Worm (Caenorhabditis elegans) whole organism, early embryonic: ENCODE data around the gene pbo-5.

Experiments used
- B0310.2 ChIP-seq: sonication (generic microtip); optimal IDR thresholded peaks from 2 replicates; lab custom pipeline; 2016; ENCODE audit warnings: mild to moderate bottlenecking, missing genetic modification characterization, missing compliant biosample characterization
- F13C5.2 ChIP-seq: sonication (generic microtip); optimal IDR thresholded peaks from 2 replicates; lab custom pipeline; 2017; ENCODE audit warnings: mild to moderate bottlenecking, missing genetic modification characterization, inconsistent platforms, missing compliant biosample characterization
- aly-1 ChIP-seq: sonication (generic microtip); optimal IDR thresholded peaks from 2 replicates; lab custom pipeline; 2016; ENCODE audit warnings: missing genetic modification characterization, missing compliant biosample characterization
- ama-1 ChIP-seq: fragments of 150-350 bp; optimal IDR thresholded peaks from 2 replicates; lab custom pipeline; 2014
- ceh-13 ChIP-seq: fragments of 200-800 bp; sonication (Bioruptor generic); optimal IDR thresholded peaks from 2 replicates; lab custom pipeline; 2018; ENCODE audit warnings: mild to moderate bottlenecking, missing genetic modification characterization, missing compliant biosample characterization
- ceh-36 ChIP-seq: sonication (generic microtip); optimal IDR thresholded peaks from 2 replicates; lab custom pipeline; 2016; ENCODE audit warnings: missing genetic modification characterization, inconsistent platforms, missing compliant biosample characterization
- ets-7 ChIP-seq: sonication (generic microtip); optimal IDR thresholded peaks from 2 replicates; lab custom pipeline; 2016; ENCODE audit warnings: missing genotype, missing genetic modification characterization, missing compliant biosample characterization
- flt-1 ChIP-seq: fragments of 200-800 bp; sonication (Bioruptor generic); IDR thresholded peaks from 2 replicates; pipeline ENCODE4 v1.3.6; 2022; ENCODE audit warnings: missing genetic modification characterization, missing compliant biosample characterization
- hmbx-1 ChIP-seq: sonication (generic microtip); optimal IDR thresholded peaks from 2 replicates; lab custom pipeline; 2016; ENCODE audit warnings: mild to moderate bottlenecking, missing genetic modification characterization, missing compliant biosample characterization
- hmg-4 ChIP-seq: fragments of 200-800 bp; sonication (Bioruptor generic); optimal IDR thresholded peaks from 2 replicates; lab custom pipeline; 2018; ENCODE audit warnings: mild to moderate bottlenecking, missing genetic modification characterization, missing compliant biosample characterization
- hnd-1 ChIP-seq: sonication (generic microtip); optimal IDR thresholded peaks from 2 replicates; lab custom pipeline; 2016; ENCODE audit warnings: missing genetic modification characterization, missing compliant biosample characterization
- pes-1 ChIP-seq: fragments of 200-800 bp; sonication (Bioruptor generic); IDR thresholded peaks from 2 replicates; pipeline ENCODE4 v1.3.6; 2022; ENCODE audit warnings: missing genetic modification reagents, missing genetic modification characterization, missing compliant biosample characterization
- scrt-1 ChIP-seq: fragments of 200-800 bp; sonication (Bioruptor generic); IDR thresholded peaks from 2 replicates; pipeline ENCODE4 v1.3.6; 2022; ENCODE audit warnings: missing genetic modification characterization, missing compliant biosample characterization
- sea-1 ChIP-seq: fragments of 200-800 bp; sonication (Bioruptor generic); conservative IDR thresholded peaks from 2 replicates; pipeline ENCODE4 v1.3.6; 2022; ENCODE audit warnings: missing genetic modification characterization, missing compliant biosample characterization
- tbx-11 ChIP-seq: fragments of 200-800 bp; sonication (Bioruptor generic); IDR thresholded peaks from 2 replicates; pipeline ENCODE4 v1.3.6; 2022; ENCODE audit warnings: missing genetic modification characterization, missing compliant biosample characterization
- tbx-37 ChIP-seq: fragments of 200-800 bp; sonication (Bioruptor generic); conservative IDR thresholded peaks from 2 replicates; pipeline ENCODE4 v1.3.6; 2022; ENCODE audit warnings: missing genetic modification reagents, missing genetic modification characterization, missing compliant biosample characterization
- tra-4 ChIP-seq: sonication (generic microtip); optimal IDR thresholded peaks from 2 replicates; lab custom pipeline; 2017; ENCODE audit warnings: missing genetic modification characterization, missing compliant biosample characterization

Gene pbo-5

DNA sequence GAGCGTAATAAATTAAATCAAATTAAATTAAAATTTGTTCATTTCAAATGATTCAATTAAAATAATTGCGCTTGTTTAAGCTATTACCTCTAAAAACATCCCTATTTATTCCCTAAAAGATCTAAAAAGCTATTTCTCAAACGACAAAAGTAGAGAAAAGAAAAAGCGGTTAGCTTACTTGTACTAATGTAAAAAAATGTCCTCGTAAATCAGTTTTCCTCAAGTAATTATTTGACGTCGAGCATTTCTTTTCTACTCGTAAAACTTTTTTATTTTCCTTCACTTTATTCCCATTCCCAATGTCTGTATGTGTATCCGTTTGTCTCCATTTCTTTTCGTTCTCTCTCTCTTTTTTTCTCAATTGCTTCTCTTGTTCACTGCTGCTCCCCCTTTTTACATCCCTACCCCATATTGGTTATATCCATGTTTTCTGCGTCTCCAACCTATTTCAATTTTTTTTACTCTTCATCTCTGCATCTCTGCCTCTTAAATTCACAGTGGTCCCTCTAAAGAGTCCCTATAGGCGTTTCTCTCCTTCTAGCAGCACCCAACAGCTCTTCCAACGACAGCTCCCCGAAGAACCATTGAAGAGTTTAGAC, 36.1 kb upstream of the pbo-5 start, which contains the start of gene unc-80:
unc-80 (plus strand) TSS at position 533 of the 599 bp plus-strand sequence.
- no peak for TF ChIP-seq F13C5.2 (tag; lab: Kevin White, UChicago)
- no peak for TF ChIP-seq tbx-37 (GFP tag; lab: Robert Waterston, UW)
- no peak for TF ChIP-seq B0310.2 (tag; lab: Kevin White, UChicago)
- TF ChIP-seq hmg-4 (GFP tag; lab: Kevin White, UChicago) = no peak
- no peak for TF ChIP-seq ceh-13 (GFP tag; lab: Kevin White, UChicago)
- no peak for TF ChIP-seq aly-1 (tag; lab: Kevin White, UChicago)
- no peak for TF ChIP-seq hmbx-1
- TF ChIP-seq tbx-11 (GFP tag; lab: Robert Waterston, UW) = no peak
- TF ChIP-seq scrt-1 (GFP tag; lab: Robert Waterston, UW) = no peak
- no peak for TF ChIP-seq ets-7
- no peak for TF ChIP-seq hnd-1 (tag; lab: Kevin White, UChicago)
- TF ChIP-seq ama-1 = no peak
- no peak for TF ChIP-seq flt-1 (GFP tag; lab: Robert Waterston, UW)

DNA sequence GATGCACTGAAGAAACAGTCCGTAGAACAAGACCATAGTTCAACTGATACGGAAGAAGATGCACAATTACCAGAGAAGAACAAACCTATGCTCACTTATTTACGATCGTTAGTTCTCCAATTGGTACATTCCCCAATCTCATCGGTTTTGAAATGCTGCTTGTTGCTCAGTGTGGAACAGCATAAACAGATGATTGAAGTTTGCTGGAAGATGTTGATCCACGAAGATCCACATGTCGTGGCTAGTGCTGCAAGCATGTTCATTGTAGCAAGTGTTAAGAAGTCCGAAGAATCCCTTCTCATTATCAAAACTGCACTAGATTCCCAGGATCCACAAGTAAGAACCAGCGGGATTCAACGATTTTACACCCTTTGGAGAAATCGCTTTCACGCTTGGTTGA, 23.4 kb upstream of the pbo-5 start:
- TF ChIP-seq ceh-36 (tag; lab: Kevin White, UChicago) = no peak
- TF ChIP-seq tbx-11 (GFP tag; lab: Robert Waterston, UW) = no peak
- no peak for TF ChIP-seq F13C5.2 (tag; lab: Kevin White, UChicago)
- no peak for TF ChIP-seq ama-1
- no peak for TF ChIP-seq hnd-1 (tag; lab: Kevin White, UChicago)
- TF ChIP-seq scrt-1 (GFP tag; lab: Robert Waterston, UW) = no peak
- no peak for TF ChIP-seq pes-1 (GFP tag; lab: Robert Waterston, UW)
- no peak for TF ChIP-seq tra-4 (tag; lab: Kevin White, UChicago)
- no peak for TF ChIP-seq ets-7
- TF ChIP-seq flt-1 (GFP tag; lab: Robert Waterston, UW) = no peak
- TF ChIP-seq B0310.2 (tag; lab: Kevin White, UChicago) = no peak
- no peak for TF ChIP-seq aly-1 (tag; lab: Kevin White, UChicago)
- TF ChIP-seq hmg-4 (GFP tag; lab: Kevin White, UChicago) = no peak
- no peak for TF ChIP-seq sea-1 (GFP tag; lab: Robert Waterston, UW)

DNA sequence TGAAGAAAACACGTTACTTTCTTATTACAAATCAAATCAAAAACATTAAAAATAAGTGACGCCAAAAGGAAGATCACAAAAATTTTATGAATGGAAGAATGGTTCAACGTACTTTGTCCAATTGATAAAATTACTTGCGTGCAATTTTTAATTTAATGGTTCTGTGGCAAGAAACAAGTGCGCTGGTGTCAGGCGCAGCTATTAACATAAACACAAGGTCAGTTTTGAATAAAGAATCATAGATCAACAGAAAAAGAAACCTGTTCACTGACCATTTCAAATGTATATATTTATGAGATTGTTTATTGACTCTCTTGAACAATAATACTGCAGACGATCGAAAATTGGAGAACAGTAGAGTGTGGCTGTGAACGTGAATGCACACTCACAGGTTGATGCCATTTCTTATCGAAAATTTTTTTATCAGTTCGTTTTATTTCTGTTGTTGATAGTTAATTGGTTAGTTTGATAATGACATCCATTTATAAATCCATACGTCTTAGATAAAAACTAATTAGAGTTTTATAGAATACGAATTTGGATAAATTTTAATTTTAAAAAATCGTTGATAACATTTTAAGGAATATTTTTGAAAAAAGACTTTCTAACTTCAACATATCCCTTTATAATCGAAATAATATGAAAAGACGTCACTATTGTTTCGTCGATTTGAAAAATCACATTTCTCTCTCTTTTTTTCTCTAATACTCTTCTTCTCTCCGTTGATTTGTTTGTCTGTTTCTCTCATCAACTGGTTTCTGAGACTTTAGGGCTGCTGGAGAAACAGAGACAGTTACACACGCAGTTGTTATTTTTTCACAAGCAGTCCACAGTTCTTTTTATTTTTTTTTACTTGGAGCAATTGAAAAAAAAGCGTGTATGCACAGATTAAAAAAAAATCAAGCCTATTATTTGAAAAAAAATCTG, 11.9 kb upstream of the pbo-5 start, which contains the start of gene amx-3:
amx-3 (minus strand) TSS at position 548 of the 927 bp plus-strand sequence.
- TF ChIP-seq tbx-11 (GFP tag; lab: Robert Waterston, UW) (no peak), tra-4 (tag; lab: Kevin White, UChicago) (no peak), hmbx-1 (no peak), hmg-4 (GFP tag; lab: Kevin White, UChicago) (no peak), B0310.2 (tag; lab: Kevin White, UChicago) (no peak), hnd-1 (tag; lab: Kevin White, UChicago) (no peak), scrt-1 (GFP tag; lab: Robert Waterston, UW) (no peak)

DNA sequence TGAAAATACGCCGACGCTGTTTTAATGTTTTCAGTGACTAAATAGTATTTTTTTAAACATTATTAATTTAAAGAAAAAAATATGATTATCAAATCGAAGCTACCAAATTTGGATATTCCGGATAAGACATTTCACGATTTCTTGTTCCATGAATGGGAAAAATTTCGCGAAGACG, 11.3 kb upstream of the pbo-5 start, which contains the start of gene acs-12:
acs-12 (plus strand) TSS at position 76 of the 175 bp plus-strand sequence.
- TF ChIP-seq hmbx-1 = no peak
- TF ChIP-seq hnd-1 (tag; lab: Kevin White, UChicago) = no peak
- no peak for TF ChIP-seq hmg-4 (GFP tag; lab: Kevin White, UChicago)

DNA sequence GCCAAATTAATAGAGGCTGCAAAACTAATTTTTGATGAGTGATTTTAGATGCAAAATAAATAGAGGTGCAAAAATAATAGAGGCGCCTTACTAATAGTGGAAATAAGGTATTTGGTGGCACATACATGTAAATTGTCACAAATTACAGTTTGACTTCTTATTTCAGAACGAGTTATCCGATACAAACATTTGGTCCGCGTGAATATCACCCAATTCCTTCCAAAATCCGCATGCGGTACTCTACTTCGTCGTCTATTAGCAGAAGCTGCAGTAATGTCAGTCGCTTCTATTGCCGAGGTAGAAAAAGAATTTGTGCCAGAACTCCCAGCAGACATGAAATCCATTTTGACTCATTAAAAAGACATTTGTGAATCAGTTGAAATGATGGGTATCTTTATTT, 8.3 kb upstream of the pbo-5 start:
- TF ChIP-seq pes-1 (GFP tag; lab: Robert Waterston, UW) (no peak), hnd-1 (tag; lab: Kevin White, UChicago) (no peak), hmbx-1 (no peak), sea-1 (GFP tag; lab: Robert Waterston, UW) (no peak), F13C5.2 (tag; lab: Kevin White, UChicago) (no peak), ets-7 (no peak), flt-1 (GFP tag; lab: Robert Waterston, UW) (no peak), ama-1 (no peak), hmg-4 (GFP tag; lab: Kevin White, UChicago) (no peak), ceh-13 (GFP tag; lab: Kevin White, UChicago) (no peak), tbx-11 (GFP tag; lab: Robert Waterston, UW) (no peak), tra-4 (tag; lab: Kevin White, UChicago) (no peak), B0310.2 (tag; lab: Kevin White, UChicago) (no peak), aly-1 (tag; lab: Kevin White, UChicago) (no peak), tbx-37 (GFP tag; lab: Robert Waterston, UW) (no peak), ceh-36 (tag; lab: Kevin White, UChicago) (no peak), scrt-1 (GFP tag; lab: Robert Waterston, UW) (no peak)

DNA sequence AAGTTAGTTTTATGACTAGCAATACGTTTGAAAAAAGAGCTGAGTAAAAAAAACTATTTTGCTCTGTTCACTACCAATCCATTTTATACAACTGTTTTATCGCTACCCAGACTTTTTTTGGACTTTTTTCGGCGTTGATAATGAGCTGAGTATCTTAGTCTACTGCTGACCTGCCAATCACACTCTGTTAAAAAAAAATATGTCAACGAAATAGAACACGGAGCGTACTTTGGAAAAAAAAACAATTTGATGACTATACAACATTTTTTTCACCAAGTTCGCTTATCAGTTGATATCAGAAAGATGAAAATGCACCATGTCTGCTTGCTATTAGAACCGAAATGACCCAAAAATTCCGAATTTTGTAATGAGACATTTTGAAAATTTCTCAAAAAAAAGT, 5.5 kb upstream of the pbo-5 start:
- TF ChIP-seq F13C5.2 (tag; lab: Kevin White, UChicago) = no peak
- no peak for TF ChIP-seq ama-1
- TF ChIP-seq hmg-4 (GFP tag; lab: Kevin White, UChicago) = no peak
- TF ChIP-seq tbx-11 (GFP tag; lab: Robert Waterston, UW) = no peak
- no peak for TF ChIP-seq tra-4 (tag; lab: Kevin White, UChicago)
- TF ChIP-seq tbx-37 (GFP tag; lab: Robert Waterston, UW) = no peak
- no peak for TF ChIP-seq aly-1 (tag; lab: Kevin White, UChicago)
- no peak for TF ChIP-seq B0310.2 (tag; lab: Kevin White, UChicago)
- TF ChIP-seq flt-1 (GFP tag; lab: Robert Waterston, UW) = no peak
- TF ChIP-seq pes-1 (GFP tag; lab: Robert Waterston, UW) = no peak
- TF ChIP-seq hnd-1 (tag; lab: Kevin White, UChicago) = no peak

DNA sequence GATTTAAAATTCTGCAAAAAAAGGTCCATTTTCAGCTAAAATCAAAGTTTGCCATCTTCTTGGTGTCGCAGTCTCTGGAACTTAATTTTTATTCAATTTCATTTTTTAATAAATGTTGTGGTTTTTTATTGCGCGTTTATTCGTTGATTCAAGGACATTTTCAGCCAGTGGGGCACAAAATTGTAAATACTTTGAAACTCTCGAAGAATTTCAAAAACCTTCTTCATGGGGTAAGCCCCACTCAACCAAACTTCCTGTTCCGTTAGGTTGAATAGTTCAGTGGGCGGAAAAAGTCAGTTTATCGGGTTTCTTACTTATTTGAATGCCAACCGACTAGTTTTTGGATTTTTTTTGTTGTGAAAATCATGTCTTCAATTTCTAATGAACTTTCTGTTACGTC, 5.1 kb upstream of the pbo-5 start, which contains the start of gene ttll-9:
ttll-9 (plus strand) TSS at position 301 of the 400 bp plus-strand sequence.
- TF ChIP-seq aly-1 (tag; lab: Kevin White, UChicago) (no peak), ceh-13 (GFP tag; lab: Kevin White, UChicago) (no peak), tra-4 (tag; lab: Kevin White, UChicago) (no peak), ceh-36 (tag; lab: Kevin White, UChicago) (no peak), tbx-11 (GFP tag; lab: Robert Waterston, UW) (no peak), tbx-37 (GFP tag; lab: Robert Waterston, UW) (no peak), hmg-4 (GFP tag; lab: Kevin White, UChicago) (no peak)
